Worm (Caenorhabditis elegans) whole organism, young adult: ENCODE results near the gene F58B6.1.

Experiments used
- B0261.1 ChIP-seq: sonication (generic microtip); optimal IDR thresholded peaks from 2 replicates; lab custom pipeline; 2016; ENCODE audit warnings: mild to moderate bottlenecking, missing genetic modification characterization, moderate library complexity, missing compliant biosample characterization
- C17E4.6 ChIP-seq: fragments of 200-800 bp; sonication (Bioruptor generic); IDR thresholded peaks from 2 replicates; pipeline ENCODE4 v1.3.6; 2022; ENCODE audit warnings: missing genetic modification reagents, missing genetic modification characterization, missing compliant biosample characterization
- F37B4.10 ChIP-seq: fragments of 200-800 bp; sonication (Bioruptor generic); IDR thresholded peaks from 2 replicates; pipeline ENCODE4 v1.3.6; 2022; ENCODE audit warnings: missing genetic modification characterization, missing compliant biosample characterization
- F57C9.4 ChIP-seq: sonication (generic microtip); optimal IDR thresholded peaks from 2 replicates; lab custom pipeline; 2017; ENCODE audit warnings: mild to moderate bottlenecking, missing genetic modification characterization, missing compliant biosample characterization
- Y53G8AR.9 ChIP-seq: fragments of 200-800 bp; sonication (Bioruptor generic); conservative IDR thresholded peaks from 2 replicates; pipeline ENCODE4 v1.3.6; 2022; ENCODE audit warnings: missing genetic modification reagents, missing genetic modification characterization, missing compliant biosample characterization
- akir-1 ChIP-seq: fragments of 200-800 bp; sonication (Bioruptor generic); optimal IDR thresholded peaks from 2 replicates; lab custom pipeline; 2018; ENCODE audit warnings: mild to moderate bottlenecking, missing genetic modification characterization, moderate library complexity, missing compliant biosample characterization
- ama-1 ChIP-seq, 3 experiments: fragments of 150-350 bp in 1 of 3; sonication (generic microtip) in 2 of 3; optimal IDR thresholded peaks; 2 replicates each; lab custom pipeline; 2014 to 2018; ENCODE audit warnings: missing biosample characterization in 2 of 3, missing genetic modification characterization in 2 of 3, missing genetic modification reagents in 2 of 3
- atf-7 ChIP-seq: sonication (generic microtip); optimal IDR thresholded peaks from 2 replicates; lab custom pipeline; 2017; ENCODE audit warnings: mild to moderate bottlenecking, missing genetic modification characterization, missing compliant biosample characterization
- attf-5 ChIP-seq: fragments of 200-800 bp; sonication (Bioruptor generic); optimal IDR thresholded peaks from 2 replicates; lab custom pipeline; 2018; ENCODE audit warnings: mild to moderate bottlenecking, missing genetic modification characterization, missing compliant biosample characterization
- bed-1 ChIP-seq: fragments of 200-800 bp; sonication (Bioruptor generic); IDR thresholded peaks from 2 replicates; pipeline ENCODE4 v1.3.6; 2022; ENCODE audit warnings: missing genetic modification reagents, missing genetic modification characterization, missing compliant biosample characterization
- bed-2 ChIP-seq: fragments of 200-800 bp; sonication (Bioruptor generic); IDR thresholded peaks from 2 replicates; pipeline ENCODE4 v1.3.6; 2022; ENCODE audit warnings: missing genetic modification reagents, missing genetic modification characterization, missing compliant biosample characterization
- ceh-27 ChIP-seq: fragments of 200-800 bp; sonication (Bioruptor generic); optimal IDR thresholded peaks from 2 replicates; lab custom pipeline; 2018; ENCODE audit warnings: mild to moderate bottlenecking, missing genetic modification characterization, moderate library complexity, missing compliant biosample characterization
- ceh-79 ChIP-seq: sonication (generic microtip); optimal IDR thresholded peaks from 2 replicates; lab custom pipeline; 2017; ENCODE audit warnings: mild to moderate bottlenecking, missing genetic modification characterization, missing compliant biosample characterization
- ceh-91 ChIP-seq: fragments of 200-800 bp; sonication (Bioruptor generic); IDR thresholded peaks from 2 replicates; pipeline ENCODE4 v1.3.6; 2022; ENCODE audit warnings: missing genetic modification reagents, missing genetic modification characterization, missing compliant biosample characterization
- chd-7 ChIP-seq: sonication (generic microtip); optimal IDR thresholded peaks from 2 replicates; lab custom pipeline; 2016; ENCODE audit warnings: mild to moderate bottlenecking, missing genetic modification characterization, moderate library complexity, missing compliant biosample characterization
- dox-1 ChIP-seq: fragments of 200-800 bp; sonication (Bioruptor generic); IDR thresholded peaks from 2 replicates; pipeline ENCODE4 v1.3.6; 2022; ENCODE audit warnings: missing genetic modification reagents, missing genetic modification characterization, missing compliant biosample characterization
- efl-1 ChIP-seq: fragments of 150-350 bp; optimal IDR thresholded peaks from 2 replicates; lab custom pipeline; 2014; ENCODE audit warnings: missing biosample characterization, missing genetic modification reagents, missing genetic modification characterization
- egrh-3 ChIP-seq: fragments of 200-800 bp; sonication (Bioruptor generic); IDR thresholded peaks from 2 replicates; pipeline ENCODE4 v1.3.6; 2022; ENCODE audit warnings: missing genetic modification reagents, missing genetic modification characterization, missing compliant biosample characterization
- ets-4 ChIP-seq: fragments of 200-800 bp; sonication (Bioruptor generic); optimal IDR thresholded peaks from 2 replicates; lab custom pipeline; 2018; ENCODE audit warnings: mild to moderate bottlenecking, missing genetic modification characterization, missing compliant biosample characterization
- hmg-1.2 ChIP-seq: fragments of 200-800 bp; sonication (Bioruptor generic); IDR thresholded peaks from 2 replicates; pipeline ENCODE4 v1.3.6; 2022; ENCODE audit warnings: missing genetic modification reagents, missing genetic modification characterization, missing compliant biosample characterization
- hsf-1 ChIP-seq: fragments of 200-800 bp; sonication (Bioruptor generic); IDR thresholded peaks from 2 replicates; pipeline ENCODE4 v1.3.6; 2022; ENCODE audit warnings: missing genetic modification reagents, missing genetic modification characterization, missing compliant biosample characterization
- let-526 ChIP-seq: fragments of 200-800 bp; sonication (Bioruptor generic); IDR thresholded peaks from 2 replicates; pipeline ENCODE4 v1.3.6; 2022; ENCODE audit warnings: missing genetic modification reagents, missing genetic modification characterization, missing compliant biosample characterization
- let-607 ChIP-seq, 2 experiments: fragments of 200-800 bp in 1 of 2; sonication (Bioruptor generic) in 1 of 2; sonication (generic microtip) in 1 of 2; optimal IDR thresholded peaks; 2 replicates each; lab custom pipeline; 2016 to 2018; ENCODE audit warnings: mild to moderate bottlenecking in 2 of 2, missing compliant biosample characterization in 2 of 2, missing genetic modification characterization in 2 of 2, moderate library complexity in 2 of 2, missing genotype in 1 of 2
- lin-26 ChIP-seq: fragments of 200-800 bp; sonication (Bioruptor generic); IDR thresholded peaks from 2 replicates; pipeline ENCODE4 v1.3.6; 2022; ENCODE audit warnings: missing genetic modification reagents, missing genetic modification characterization, missing compliant biosample characterization
- lin-35 ChIP-seq, 3 experiments: fragments of 150-350 bp in 2 of 3; sonication (generic microtip) in 1 of 3; optimal IDR thresholded peaks; 2 replicates each; lab custom pipeline; 2014 to 2018; ENCODE audit warnings: missing biosample characterization in 3 of 3, missing genetic modification characterization in 3 of 3, missing genetic modification reagents in 3 of 3
- lin-40 ChIP-seq: sonication (generic microtip); optimal IDR thresholded peaks from 2 replicates; lab custom pipeline; 2016; ENCODE audit warnings: missing genetic modification characterization, mild to moderate bottlenecking, missing compliant biosample characterization, missing genotype, missing genetic modification reagents
- lir-1 ChIP-seq: fragments of 200-800 bp; sonication (Bioruptor generic); conservative IDR thresholded peaks from 2 replicates; pipeline ENCODE4 v1.3.6; 2022; ENCODE audit warnings: missing genetic modification reagents, missing genetic modification characterization, missing compliant biosample characterization
- lsl-1 ChIP-seq: fragments of 200-800 bp; sonication (Bioruptor generic); optimal IDR thresholded peaks from 2 replicates; lab custom pipeline; 2018; ENCODE audit warnings: mild to moderate bottlenecking, missing genetic modification characterization, moderate library complexity, missing compliant biosample characterization
- mel-28 ChIP-seq: sonication (generic microtip); optimal IDR thresholded peaks from 2 replicates; lab custom pipeline; 2016; ENCODE audit warnings: borderline replicate concordance, mild to moderate bottlenecking, missing genetic modification characterization, missing compliant biosample characterization
- mes-4 ChIP-seq: sonication (generic microtip); optimal IDR thresholded peaks from 2 replicates; lab custom pipeline; 2016; ENCODE audit warnings: missing genotype, missing genetic modification characterization, missing compliant biosample characterization
- mxl-1 ChIP-seq: sonication (generic microtip); optimal IDR thresholded peaks from 2 replicates; lab custom pipeline; 2016; ENCODE audit warnings: missing genetic modification characterization, missing compliant biosample characterization
- nfya-1 ChIP-seq: sonication (generic microtip); optimal IDR thresholded peaks from 2 replicates; lab custom pipeline; 2017; ENCODE audit warnings: antibody characterized with exemption, missing compliant biosample characterization, missing genetic modification characterization, borderline replicate concordance; ENCODE audit not compliant: insufficient read depth
- nfyb-1 ChIP-seq: fragments of 200-800 bp; sonication (Bioruptor generic); IDR thresholded peaks from 2 replicates; pipeline ENCODE4 v1.3.6; 2022; ENCODE audit warnings: missing genetic modification reagents, missing genetic modification characterization, missing compliant biosample characterization
- nhr-179 ChIP-seq: sonication (generic microtip); optimal IDR thresholded peaks from 2 replicates; lab custom pipeline; 2016; ENCODE audit warnings: mild to moderate bottlenecking, missing genetic modification characterization, missing compliant biosample characterization
- nhr-27 ChIP-seq: fragments of 200-800 bp; sonication (Bioruptor generic); optimal IDR thresholded peaks from 2 replicates; lab custom pipeline; 2018; ENCODE audit warnings: mild to moderate bottlenecking, missing genetic modification characterization, moderate library complexity, missing compliant biosample characterization
- nhr-80 ChIP-seq: sonication (generic microtip); optimal IDR thresholded peaks from 2 replicates; lab custom pipeline; 2016; ENCODE audit warnings: missing genetic modification characterization, missing compliant biosample characterization
- rcor-1 ChIP-seq: fragments of 200-800 bp; sonication (Bioruptor generic); IDR thresholded peaks from 2 replicates; pipeline ENCODE4 v1.3.6; 2022; ENCODE audit warnings: missing genetic modification reagents, missing genetic modification characterization, missing compliant biosample characterization
- sdz-38 ChIP-seq: sonication (generic microtip); optimal IDR thresholded peaks from 2 replicates; lab custom pipeline; 2016; ENCODE audit warnings: missing genotype, missing genetic modification characterization, missing compliant biosample characterization
- snpc-4 ChIP-seq, 5 experiments: fragments of 150-350 bp in 1 of 5; sonication (generic microtip) in 4 of 5; optimal IDR thresholded peaks; 2 replicates each; lab custom pipeline; 2014 to 2018; ENCODE audit warnings: missing genetic modification characterization in 5 of 5, missing biosample characterization in 3 of 5, antibody characterized with exemption in 2 of 5, mild to moderate bottlenecking in 2 of 5, missing compliant biosample characterization in 2 of 5, missing genotype in 2 of 5, moderate library complexity in 2 of 5, missing genetic modification reagents in 1 of 5
- somi-1 ChIP-seq: fragments of 200-800 bp; sonication (Bioruptor generic); optimal IDR thresholded peaks from 2 replicates; lab custom pipeline; 2018; ENCODE audit warnings: mild to moderate bottlenecking, missing genetic modification characterization, missing compliant biosample characterization
- tbx-9 ChIP-seq: sonication (generic microtip); optimal IDR thresholded peaks from 2 replicates; lab custom pipeline; 2016; ENCODE audit warnings: borderline replicate concordance, missing genetic modification characterization, inconsistent platforms, missing compliant biosample characterization
- unc-130 ChIP-seq: sonication (generic microtip); optimal IDR thresholded peaks from 2 replicates; lab custom pipeline; 2016; ENCODE audit warnings: missing genetic modification reagents, missing genetic modification characterization, missing compliant biosample characterization
- unc-62 ChIP-seq: fragments of 150-350 bp; optimal IDR thresholded peaks from 2 replicates; lab custom pipeline; 2014; ENCODE audit warnings: missing biosample characterization, missing genetic modification reagents, missing genetic modification characterization
- xnd-1 ChIP-seq: sonication (generic microtip); optimal IDR thresholded peaks from 2 replicates; lab custom pipeline; 2016; ENCODE audit warnings: missing genotype, missing genetic modification reagents, missing genetic modification characterization, missing compliant biosample characterization
- ztf-18 ChIP-seq: sonication (generic microtip); optimal IDR thresholded peaks from 2 replicates; lab custom pipeline; 2016; ENCODE audit warnings: missing genotype, mild to moderate bottlenecking, missing genetic modification characterization, missing compliant biosample characterization
- ztf-22 ChIP-seq: fragments of 200-800 bp; sonication (Bioruptor generic); optimal IDR thresholded peaks from 2 replicates; lab custom pipeline; 2018; ENCODE audit warnings: mild to moderate bottlenecking, missing genetic modification characterization, moderate library complexity, missing compliant biosample characterization
- ztf-28 ChIP-seq: fragments of 200-800 bp; sonication (Bioruptor generic); IDR thresholded peaks from 2 replicates; pipeline ENCODE4 v1.3.6; 2022; ENCODE audit warnings: missing genetic modification reagents, missing genetic modification characterization, missing compliant biosample characterization
- ztf-3 ChIP-seq: fragments of 200-800 bp; sonication (Bioruptor generic); optimal IDR thresholded peaks from 2 replicates; lab custom pipeline; 2018; ENCODE audit warnings: mild to moderate bottlenecking, missing genetic modification characterization, missing compliant biosample characterization

F58B6.1 gene

ce11 chrIII:1080536-1080935 is 35.2 kb downstream of the F58B6.1 start, which contains the start of the genes rab-18 and kbp-4 (continued):
- TF ChIP-seq mel-28 (no peak), F37B4.10 (no peak), ama-1 (optimal IDR thresholded peaks at IDR 0.05; lab: Kevin White, UChicago) (no peak), ama-1 (GFP tag; optimal IDR thresholded peaks at IDR 0.05; lab: Kevin White, UChicago) (no peak), efl-1 (GFP tag; lab: Kevin White, UChicago) (peak; percentile 97), xnd-1 (tag; lab: Kevin White, UChicago) (peak; percentile 68), snpc-4 (GFP tag; optimal IDR thresholded peaks at IDR 0.05; lab: Kevin White, UChicago) (peak; percentile 45), snpc-4 (tag; optimal IDR thresholded peaks at IDR 0.05; lab: Kevin White, UChicago) (peak; percentile 65 to 81 (median 78)), sdz-38 (tag; lab: Kevin White, UChicago) (no peak), nhr-27 (tag; lab: Kevin White, UChicago) (no peak), hsf-1 (GFP tag; lab: Robert Waterston, UW) (peak; percentile 74), unc-62 (GFP tag; lab: Kevin White, UChicago) (no peak), chd-7 (tag; lab: Kevin White, UChicago) (no peak), nhr-80 (tag; lab: Kevin White, UChicago) (peak; percentile 58), attf-5 (peak; percentile 97), dox-1 (peak; percentile 96), B0261.1 (tag; lab: Kevin White, UChicago) (no peak), egrh-3 (GFP tag; lab: Robert Waterston, UW) (peak; percentile 62), nfyb-1 (GFP tag; lab: Robert Waterston, UW) (peak; percentile 88), ceh-91 (peak; percentile 91), lin-35 (GFP tag; optimal IDR thresholded peaks at IDR 0.05; lab: Kevin White, UChicago) (peak; percentile 43 to 98 (median 70)), lsl-1 (GFP tag; lab: Kevin White, UChicago) (peak; percentile 78), Y53G8AR.9 (GFP tag; lab: Robert Waterston, UW) (peak; percentile 78; the same call in 1 of the 2 replicates), F57C9.4 (tag; lab: Kevin White, UChicago) (no peak), C17E4.6 (GFP tag; lab: Robert Waterston, UW) (peak; percentile 85; the same call in 1 of the 2 replicates), let-526 (GFP tag; lab: Robert Waterston, UW) (0 out of 2 replicates have a peak, but pooled peaks have one; percentile 62), bed-2 (GFP tag; lab: Robert Waterston, UW) (no peak), akir-1 (GFP tag; lab: Kevin White, UChicago) (no peak), ets-4 (GFP tag; lab: Kevin White, UChicago) (no peak), mes-4 (tag; lab: Kevin White, UChicago) (no peak), lir-1 (GFP tag; lab: Robert Waterston, UW) (peak; percentile 87), let-607 (tag; optimal IDR thresholded peaks at IDR 0.05; lab: Kevin White, UChicago) (peak in 1 of 2 experiments; percentile 77), ztf-22 (GFP tag; lab: Kevin White, UChicago) (no peak), nhr-179 (tag; lab: Kevin White, UChicago) (no peak), mxl-1 (tag; lab: Kevin White, UChicago) (no peak), ztf-28 (GFP tag; lab: Robert Waterston, UW) (0 out of 2 replicates have a peak, but pooled peaks have one; percentile 65), tbx-9 (no peak), ceh-79 (tag; lab: Kevin White, UChicago) (no peak), atf-7 (peak; percentile 63), nfya-1 (no peak), lin-26 (GFP tag; lab: Robert Waterston, UW) (no peak), lin-40 (tag; lab: Kevin White, UChicago) (peak; percentile 89), ztf-18 (tag; lab: Kevin White, UChicago) (peak; percentile 80), ceh-27 (peak; percentile 85), ztf-3 (GFP tag; lab: Kevin White, UChicago) (no peak), bed-1 (GFP tag; lab: Robert Waterston, UW) (no peak), rcor-1 (GFP tag; lab: Robert Waterston, UW) (peak; percentile 90), somi-1 (GFP tag; lab: Kevin White, UChicago) (no peak), hmg-1.2 (GFP tag; lab: Robert Waterston, UW) (peak; percentile 71), unc-130 (GFP tag; lab: Kevin White, UChicago) (peak; percentile 60)
